Worm (Caenorhabditis elegans): ENCODE measurements around the gene F10C1.9.

The F10C1.9 gene

DNA sequence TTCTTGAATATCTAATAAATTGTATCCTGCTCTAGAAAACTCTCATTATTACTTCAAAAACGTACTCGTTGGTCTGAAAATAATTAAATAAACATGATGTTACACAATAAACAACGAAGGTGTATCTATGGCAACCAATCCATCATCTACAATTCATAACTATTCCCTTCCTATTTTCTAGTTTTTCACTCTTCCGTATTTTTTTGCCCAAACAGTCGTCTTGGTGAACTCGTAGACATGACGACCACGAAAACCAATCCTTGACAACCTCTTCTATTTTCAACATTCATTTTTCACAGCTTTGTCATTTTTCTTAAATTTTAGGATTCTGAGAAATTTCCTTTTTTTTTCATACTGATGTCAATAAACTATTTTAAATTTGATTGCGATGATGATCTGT lies 43.7 kb upstream of the F10C1.9 start, which contains the start of gene K05F1.13:
TSS of gene K05F1.13 (plus strand) at position 301 of the 400 bp plus-strand sequence.
- TF ChIP-seq nhr-47 (tag; optimal IDR thresholded peaks at IDR 0.05) (no peak), C34B4.2 (tag; optimal IDR thresholded peaks at IDR 0.05) (no peak), ceh-88 (GFP tag; IDR thresholded peaks at IDR 0.05) (no peak), Y116A8C.19 (tag; optimal IDR thresholded peaks at IDR 0.05; ENCODE audit: borderline replicate concordance) (no peak), egl-27 (tag; optimal IDR thresholded peaks at IDR 0.05) (no peak)

DNA sequence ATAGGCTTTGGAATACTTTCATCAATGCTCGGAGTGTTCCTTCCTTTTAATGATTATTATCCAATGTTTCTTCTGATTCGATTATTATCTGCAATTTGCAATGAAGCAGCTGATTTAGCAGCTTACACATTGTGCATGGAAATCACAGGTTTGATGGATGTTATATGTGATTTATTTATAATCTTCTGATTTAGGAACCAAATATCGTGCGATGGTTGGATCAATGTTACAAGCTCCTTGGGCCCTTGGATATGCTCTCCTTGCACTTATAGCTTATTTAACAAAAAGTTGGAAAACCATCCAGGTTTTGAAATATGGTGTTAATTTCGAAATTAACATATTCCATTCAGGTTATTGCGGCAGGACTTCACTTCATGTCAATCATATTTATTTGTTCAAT lies 40.4 kb upstream of the F10C1.9 start:
- TF ChIP-seq ceh-8 (GFP tag; optimal IDR thresholded peaks at IDR 0.05) (no peak), egl-13 (tag; optimal IDR thresholded peaks at IDR 0.05) (no peak), rnt-1 (tag; optimal IDR thresholded peaks at IDR 0.05) (no peak), alr-1 (tag; optimal IDR thresholded peaks at IDR 0.05; ENCODE audit: borderline replicate concordance) (no peak), xbp-1 (tag; optimal IDR thresholded peaks at IDR 0.05) (no peak), nhr-28 (tag; optimal IDR thresholded peaks at IDR 0.05) (no peak), efl-1 (optimal IDR thresholded peaks at IDR 0.05) (no peak), efl-1 (GFP tag; optimal IDR thresholded peaks at IDR 0.05 in 1 of 2) (no peak), ces-1 (GFP tag; optimal IDR thresholded peaks at IDR 0.05) (no peak), jun-1 (tag; optimal IDR thresholded peaks at IDR 0.05) (no peak), snu-23 (GFP tag; optimal IDR thresholded peaks at IDR 0.05) (no peak)

DNA sequence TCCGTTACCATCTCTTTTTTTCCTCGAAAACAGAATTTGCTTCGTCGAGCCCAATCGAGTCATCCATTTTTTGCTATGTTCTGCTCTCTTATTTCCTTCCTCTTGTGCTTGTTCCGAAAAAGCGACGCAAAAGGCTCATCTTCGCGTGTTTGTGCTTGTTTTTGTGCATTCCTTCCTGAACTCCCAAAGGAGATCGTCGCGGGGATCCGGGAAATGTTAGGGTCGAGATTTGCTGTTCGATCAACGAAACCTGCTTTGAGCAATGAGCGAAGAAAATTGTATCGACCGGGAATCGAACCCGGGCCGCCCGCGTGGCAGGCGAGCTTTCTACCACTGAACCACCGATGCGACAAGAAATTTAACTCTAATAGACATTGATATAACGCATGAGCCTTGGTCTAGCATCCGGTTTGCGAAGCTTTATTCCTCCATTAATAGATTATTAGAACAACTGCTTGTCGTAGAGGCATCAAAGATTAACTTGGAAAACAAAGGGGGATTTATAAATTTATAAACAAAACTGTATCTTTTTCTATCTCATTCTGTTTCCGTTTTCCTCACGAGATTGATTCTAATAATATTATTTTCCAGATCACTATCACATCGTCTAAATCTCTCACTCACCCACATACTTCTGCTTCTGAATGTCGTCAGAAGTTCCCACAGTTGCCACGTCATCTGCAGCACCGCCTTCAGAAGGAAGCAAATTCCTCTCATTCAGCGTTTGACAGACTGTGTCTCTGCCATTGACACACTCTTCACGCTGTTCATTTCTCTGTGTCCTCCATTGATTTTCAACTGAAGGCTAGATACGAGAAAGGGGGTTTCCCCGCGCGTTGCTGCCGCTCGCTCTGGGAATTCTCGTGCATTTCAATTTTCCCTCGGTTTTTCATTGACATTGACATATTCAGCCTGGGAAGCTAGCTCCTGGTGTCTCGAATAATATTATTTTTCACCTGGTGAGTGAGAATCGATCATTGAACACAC lies 37.1 kb upstream of the F10C1.9 start, which contains the start of gene K05F1.6:
TSS of gene K05F1.6 (plus strand) at position 586 of the 987 bp plus-strand sequence.
- TF ChIP-seq C04F5.9 (tag; optimal IDR thresholded peaks at IDR 0.05): no peak
- peak in 1 of 2 experiments; percentile 52 for TF ChIP-seq lsy-2 (tag; optimal IDR thresholded peaks at IDR 0.05)
- TF ChIP-seq lin-39 (tag; optimal IDR thresholded peaks at IDR 0.05): no peak
- TF ChIP-seq mdl-1 (tag; optimal IDR thresholded peaks at IDR 0.05): peak in 1 of 2 experiments; percentile 58
- no peak for TF ChIP-seq C34B4.2 (tag; optimal IDR thresholded peaks at IDR 0.05)
- TF ChIP-seq skn-1 (tag; optimal IDR thresholded peaks at IDR 0.05): peak; percentile 11
- TF ChIP-seq nhr-19 (GFP tag; conservative IDR thresholded peaks at IDR 0.05): peak; percentile 72
- TF ChIP-seq unc-30 (tag; optimal IDR thresholded peaks at IDR 0.05): no peak
- peak; percentile 19 for TF ChIP-seq pax-3 (tag; optimal IDR thresholded peaks at IDR 0.05)
- peak; percentile 59 for TF ChIP-seq C16A3.4 (tag; optimal IDR thresholded peaks at IDR 0.05)
- TF ChIP-seq nhr-90 (tag; optimal IDR thresholded peaks at IDR 0.05; ENCODE audit: poor library complexity): peak; percentile 65
- TF ChIP-seq nhr-20 (tag; optimal IDR thresholded peaks at IDR 0.05): peak; percentile 55
- no peak for TF ChIP-seq sox-4 (tag; optimal IDR thresholded peaks at IDR 0.05)
- peak; percentile 9 for TF ChIP-seq unc-86 (tag; optimal IDR thresholded peaks at IDR 0.05)
- TF ChIP-seq alr-1 (tag; optimal IDR thresholded peaks at IDR 0.05; ENCODE audit: borderline replicate concordance): no peak
- TF ChIP-seq tlp-1 (tag; optimal IDR thresholded peaks at IDR 0.05): no peak
- peak; percentile 15 for TF ChIP-seq ztf-4 (tag; optimal IDR thresholded peaks at IDR 0.05)
- no peak for TF ChIP-seq ets-5 (GFP tag; IDR thresholded peaks at IDR 0.05)
- no peak for TF ChIP-seq sptf-1 (tag; optimal IDR thresholded peaks at IDR 0.05)
- TF ChIP-seq Y116A8C.19 (tag; optimal IDR thresholded peaks at IDR 0.05; ENCODE audit: borderline replicate concordance): no peak
- no peak for TF ChIP-seq ceh-90 (tag; optimal IDR thresholded peaks at IDR 0.05)
- TF ChIP-seq vab-15 (tag; optimal IDR thresholded peaks at IDR 0.05): no peak
- TF ChIP-seq ama-1 (optimal IDR thresholded peaks at IDR 0.05): no peak
- peak; percentile 1 for TF ChIP-seq jun-1 (tag; optimal IDR thresholded peaks at IDR 0.05)
- peak; percentile 6 to 44 for TF ChIP-seq lin-35 (GFP tag; optimal IDR thresholded peaks at IDR 0.05)
- no peak for TF ChIP-seq F16B12.6 (tag; optimal IDR thresholded peaks at IDR 0.05)
- TF ChIP-seq hlh-17 (GFP tag; optimal IDR thresholded peaks at IDR 0.05; ENCODE audit: borderline replicate concordance): no peak
- TF ChIP-seq fkh-4 (tag; optimal IDR thresholded peaks at IDR 0.05; ENCODE audit: borderline replicate concordance): no peak
- no peak for TF ChIP-seq lir-3 (tag; optimal IDR thresholded peaks at IDR 0.05; ENCODE audit: poor library complexity)
- TF ChIP-seq rnt-1 (tag; optimal IDR thresholded peaks at IDR 0.05): peak; percentile 78
- no peak for TF ChIP-seq ceh-88 (GFP tag; IDR thresholded peaks at IDR 0.05)
- no peak for TF ChIP-seq zag-1 (tag; optimal IDR thresholded peaks at IDR 0.05)
- TF ChIP-seq unc-98 (GFP tag; IDR thresholded peaks at IDR 0.05): 0 out of 2 replicates have a peak, but pooled peaks have one; percentile 53
- TF ChIP-seq snpc-4 (tag; optimal IDR thresholded peaks at IDR 0.05): no peak
- TF ChIP-seq nhr-85 (tag): peak; percentile 53
- TF ChIP-seq pag-3 (tag; optimal IDR thresholded peaks at IDR 0.05; ENCODE audit: borderline replicate concordance, insufficient read depth): no peak
- TF ChIP-seq nhr-28 (tag; optimal IDR thresholded peaks at IDR 0.05): no peak
